Worm (Caenorhabditis elegans) whole organism, L1 larva: ENCODE data around the gene pik-1.

Experiments used
- fos-1 ChIP-seq: fragments of 150-350 bp; optimal IDR thresholded peaks from 2 replicates; lab custom pipeline; 2014; ENCODE audit warnings: missing biosample characterization, missing genetic modification characterization
- isw-1 ChIP-seq: fragments of 200-800 bp; sonication (Bioruptor generic); IDR thresholded peaks from 2 replicates; pipeline ENCODE4 v1.3.6; 2022; ENCODE audit warnings: missing genetic modification characterization, missing compliant biosample characterization
- jun-1 ChIP-seq: fragments of 150-350 bp; optimal IDR thresholded peaks from 2 replicates; lab custom pipeline; 2014; ENCODE audit warnings: missing biosample characterization, missing genetic modification reagents, missing genetic modification characterization
- lin-15B ChIP-seq: fragments of 150-350 bp; sonication (generic microtip); optimal IDR thresholded peaks from 3 replicates; lab custom pipeline; 2014; ENCODE audit warnings: missing biosample characterization, missing genetic modification characterization
- lin-39 ChIP-seq: fragments of 150-350 bp; optimal IDR thresholded peaks from 2 replicates; lab custom pipeline; 2014; ENCODE audit warnings: missing biosample characterization, missing genetic modification reagents, missing genetic modification characterization
- nhr-11 ChIP-seq: fragments of 150-350 bp; optimal IDR thresholded peaks from 2 replicates; lab custom pipeline; 2014; ENCODE audit warnings: missing biosample characterization, missing genetic modification characterization
- nhr-20 ChIP-seq: sonication (generic microtip); optimal IDR thresholded peaks from 2 replicates; lab custom pipeline; 2016; ENCODE audit warnings: mild to moderate bottlenecking, missing genetic modification characterization, missing compliant biosample characterization
- nhr-28 ChIP-seq: fragments of 150-350 bp; optimal IDR thresholded peaks from 2 replicates; lab custom pipeline; 2014; ENCODE audit warnings: missing biosample characterization, missing genetic modification characterization
- nhr-77 ChIP-seq: fragments of 150-350 bp; optimal IDR thresholded peaks from 2 replicates; lab custom pipeline; 2014; ENCODE audit warnings: missing biosample characterization, missing genetic modification characterization
- nhr-90 ChIP-seq: sonication (generic microtip); optimal IDR thresholded peaks from 2 replicates; lab custom pipeline; 2016; ENCODE audit warnings: mild to moderate bottlenecking, missing genetic modification characterization, missing compliant biosample characterization; ENCODE audit not compliant: poor library complexity
- snpc-4 ChIP-seq: fragments of 150-350 bp; optimal IDR thresholded peaks from 2 replicates; lab custom pipeline; 2014; ENCODE audit warnings: missing biosample characterization, missing genetic modification characterization
- unc-130 ChIP-seq: fragments of 150-350 bp; optimal IDR thresholded peaks from 2 replicates; lab custom pipeline; 2017; ENCODE audit warnings: missing biosample characterization, missing genetic modification characterization, inconsistent platforms
- ztf-11 ChIP-seq, 2 experiments: sonication (generic microtip); optimal IDR thresholded peaks; 2 replicates each; lab custom pipeline; 2016 to 2017; ENCODE audit warnings: missing genetic modification characterization in 2 of 2, missing biosample characterization in 1 of 2, missing compliant biosample characterization in 1 of 2
- ztf-4 ChIP-seq: fragments of 150-350 bp; optimal IDR thresholded peaks from 2 replicates; lab custom pipeline; 2014; ENCODE audit warnings: missing biosample characterization, missing genetic modification characterization

ce11 chrIV:13465797-13466196 lies 50.0 kb downstream of the pik-1 start, which contains the start of gene fezf-1:
- TF ChIP-seq nhr-28 (tag; lab: Kevin White, UChicago) (no peak), nhr-90 (tag; lab: Kevin White, UChicago) (no peak), jun-1 (tag; lab: Kevin White, UChicago) (no peak), ztf-4 (tag; lab: Kevin White, UChicago) (no peak), nhr-20 (tag; lab: Kevin White, UChicago) (no peak), ztf-11 (tag; optimal IDR thresholded peaks at IDR 0.05; lab: Kevin White, UChicago) (no peak), lin-39 (tag; lab: Kevin White, UChicago) (no peak), fos-1 (tag; lab: Kevin White, UChicago) (no peak), nhr-11 (no peak), snpc-4 (tag; lab: Kevin White, UChicago) (no peak), unc-130 (tag; lab: Kevin White, UChicago) (no peak), nhr-77 (no peak), isw-1 (GFP tag; lab: Robert Waterston, UW) (no peak), lin-15B (no peak)
